Fruit fly (Drosophila melanogaster): Measurements from ENCODE around the gene AP-1gamma.

The AP-1gamma gene

dm6 chrX:9159736-9160135 lies 51.2 kb downstream of the AP-1gamma start, which contains the start of gene NdufA3 (continued):
- peak; percentile 20; the same call in 1 of the 2 replicates for TF ChIP-seq Rfx (GFP tag; IDR thresholded peaks at IDR 0.05)
- peak; percentile 83 for TF ChIP-seq Scr (GFP tag; IDR thresholded peaks at IDR 0.05; ENCODE audit: partially characterized antibody)
- TF ChIP-seq CG2889 (GFP tag; IDR thresholded peaks at IDR 0.05) = no peak
- peak; percentile 77 for TF ChIP-seq sna (GFP tag; IDR thresholded peaks at IDR 0.05; ENCODE audit: partially characterized antibody)
- TF ChIP-seq CG3995 (GFP tag; optimal IDR thresholded peaks at IDR 0.05) = peak; percentile 85
- TF ChIP-seq CG4820 (GFP tag; optimal IDR thresholded peaks at IDR 0.05) = no peak
- peak; percentile 83 for TF ChIP-seq Dll (GFP tag; IDR thresholded peaks at IDR 0.05; ENCODE audit: partially characterized antibody)
- TF ChIP-seq nerfin-2 (GFP tag; IDR thresholded peaks at IDR 0.05; ENCODE audit: partially characterized antibody) = peak; percentile 80
- TF ChIP-seq hb (GFP tag; IDR thresholded peaks at IDR 0.05; ENCODE audit: partially characterized antibody) = peak; percentile 81
- no peak for TF ChIP-seq pan (optimal IDR thresholded peaks at IDR 0.05)
- TF ChIP-seq pan (GFP tag; optimal IDR thresholded peaks at IDR 0.05 in 1 of 2, IDR thresholded peaks at IDR 0.05 in 1 of 2) = no peak
- TF ChIP-seq crp (GFP tag; optimal IDR thresholded peaks at IDR 0.05) = peak; percentile 3 to 87
- no peak for TF ChIP-seq lilli (GFP tag; optimal IDR thresholded peaks at IDR 0.05)
- peak; percentile 69 for TF ChIP-seq CG14860 (GFP tag; IDR thresholded peaks at IDR 0.05; ENCODE audit: partially characterized antibody)
- peak; percentile 25 for TF ChIP-seq CG9797 (GFP tag; optimal IDR thresholded peaks at IDR 0.05)
- no peak for TF ChIP-seq CG9876 (GFP tag; optimal IDR thresholded peaks at IDR 0.05)
- TF ChIP-seq ssp (GFP tag; IDR thresholded peaks at IDR 0.05) = no peak
- no peak for TF ChIP-seq dmrt99B (tag; optimal IDR thresholded peaks at IDR 0.05)
- peak; percentile 84 for TF ChIP-seq Dref (GFP tag; IDR thresholded peaks at IDR 0.05)
- TF ChIP-seq MBD-R2 (GFP tag; IDR thresholded peaks at IDR 0.05) = peak; percentile 82
- peak; percentile 67; the same call in 2 of the 3 replicates for TF ChIP-seq zen2 (GFP tag; IDR thresholded peaks at IDR 0.05; ENCODE audit: partially characterized antibody)
- peak; percentile 67; the same call in 1 of the 2 replicates for TF ChIP-seq ato (GFP tag; IDR thresholded peaks at IDR 0.05; ENCODE audit: partially characterized antibody)
- TF ChIP-seq nmo (GFP tag; optimal IDR thresholded peaks at IDR 0.05) = peak; percentile 5

- no peak for TF ChIP-seq ewg (GFP tag; optimal IDR thresholded peaks at IDR 0.05)
- no peak for TF ChIP-seq pan (optimal IDR thresholded peaks at IDR 0.05)
- TF ChIP-seq pan (GFP tag; optimal IDR thresholded peaks at IDR 0.05 in 1 of 2, IDR thresholded peaks at IDR 0.05 in 1 of 2) = no peak
- TF ChIP-seq CG7963 (GFP tag; IDR thresholded peaks at IDR 0.05; ENCODE audit: partially characterized antibody) = peak; percentile 49; the same call in 1 of the 3 replicates
- TF ChIP-seq hkb (optimal IDR thresholded peaks at IDR 0.05) = no peak
- TF ChIP-seq hkb (GFP tag; IDR thresholded peaks at IDR 0.05) = no peak
- TF ChIP-seq Dll (GFP tag; IDR thresholded peaks at IDR 0.05; ENCODE audit: partially characterized antibody) = peak; percentile 67
- 0 out of 2 replicates have a peak, but pooled peaks have one; percentile 23 for TF ChIP-seq ato (GFP tag; IDR thresholded peaks at IDR 0.05; ENCODE audit: partially characterized antibody)
- TF ChIP-seq repo (GFP tag; optimal IDR thresholded peaks at IDR 0.05) = no peak
- no peak for TF ChIP-seq CG15011 (GFP tag; optimal IDR thresholded peaks at IDR 0.05)
- peak; percentile 67 for TF ChIP-seq Sry-δ (GFP tag; optimal IDR thresholded peaks at IDR 0.05)
- peak; percentile 25 for TF ChIP-seq HmgZ (tag; optimal IDR thresholded peaks at IDR 0.05)
- TF ChIP-seq CG3995 (GFP tag; optimal IDR thresholded peaks at IDR 0.05) = peak; percentile 7
- TF ChIP-seq lab (GFP tag; optimal IDR thresholded peaks at IDR 0.05) = no peak
- TF ChIP-seq Sin3A (optimal IDR thresholded peaks at IDR 0.05) = peak; percentile 19
- no peak for TF ChIP-seq Chrac-16 (GFP tag; optimal IDR thresholded peaks at IDR 0.05)
- no peak for TF ChIP-seq H2.0 (GFP tag; IDR thresholded peaks at IDR 0.05)
- 0 out of 2 replicates have a peak, but pooled peaks have one; percentile 14 for TF ChIP-seq tna (GFP tag; IDR thresholded peaks at IDR 0.05; ENCODE audit: partially characterized antibody)
- no peak for TF ChIP-seq CG32532 (GFP tag; IDR thresholded peaks at IDR 0.05)
- TF ChIP-seq CG10209 (GFP tag; optimal IDR thresholded peaks at IDR 0.05) = no peak
- TF ChIP-seq CG14710 (tag; optimal IDR thresholded peaks at IDR 0.05) = peak; percentile 18
- no peak for TF ChIP-seq Drgx (GFP tag; IDR thresholded peaks at IDR 0.05)
- peak; percentile 60 for TF ChIP-seq Dp (GFP tag; optimal IDR thresholded peaks at IDR 0.05)
- TF ChIP-seq mirr (GFP tag; optimal IDR thresholded peaks at IDR 0.05) = no peak
- TF ChIP-seq CG17361 (GFP tag; IDR thresholded peaks at IDR 0.05) = no peak
- peak; percentile 56; the same call in 1 of the 2 replicates for TF ChIP-seq sna (GFP tag; IDR thresholded peaks at IDR 0.05; ENCODE audit: partially characterized antibody)
- no peak for TF ChIP-seq CG13296 (GFP tag; optimal IDR thresholded peaks at IDR 0.05)
- TF ChIP-seq hbn (GFP tag; IDR thresholded peaks at IDR 0.05; ENCODE audit: partially characterized antibody) = peak; percentile 49
- peak; percentile 71 for TF ChIP-seq CG6791 (GFP tag; IDR thresholded peaks at IDR 0.05; ENCODE audit: partially characterized antibody)
- TF ChIP-seq E2f2 (GFP tag; IDR thresholded peaks at IDR 0.05) = peak; percentile 73
- 0 out of 3 replicates have a peak, but pooled peaks have one; percentile 17 for TF ChIP-seq hb (GFP tag; IDR thresholded peaks at IDR 0.05; ENCODE audit: partially characterized antibody)
These were observed 53.4 kb downstream of the AP-1gamma start, which contains the start of the genes Zpr1 and CG44532 for dm6 chrX:9161912-9162311. Gene Zpr1, minus strand, starts transcription at chrX:9162090. Gene CG44532, plus strand, starts transcription at chrX:9162092.
